Fruit fly (Drosophila melanogaster): ENCODE measurements around the gene Spn77Bc.

Gene Spn77Bc

dm6 chr3L:20366674-20367372, 24.4 kb downstream of the Spn77Bc start, which contains the start of the genes Toll-9 and in:
TSS of gene Toll-9 (minus strand) at chr3L:20366724.
TSS of gene in (plus strand) at chr3L:20367198.
- TF ChIP-seq CG15710 (tag; optimal IDR thresholded peaks at IDR 0.05) (no peak), Snoo (tag; optimal IDR thresholded peaks at IDR 0.05) (no peak), rn (GFP tag; IDR thresholded peaks at IDR 0.05) (no peak), CG34367 (tag; optimal IDR thresholded peaks at IDR 0.05) (no peak), CG14655 (GFP tag; optimal IDR thresholded peaks at IDR 0.05) (no peak), gl (tag; optimal IDR thresholded peaks at IDR 0.05) (no peak), CG10348 (GFP tag; IDR thresholded peaks at IDR 0.05) (no peak), CG12605 (GFP tag; IDR thresholded peaks at IDR 0.05) (no peak), D1 (tag; optimal IDR thresholded peaks at IDR 0.05) (no peak), Pif1B (GFP tag; optimal IDR thresholded peaks at IDR 0.05) (no peak), CG4496 (GFP tag; IDR thresholded peaks at IDR 0.05) (no peak), CG8159 (tag; optimal IDR thresholded peaks at IDR 0.05) (no peak), CG9948 (tag; optimal IDR thresholded peaks at IDR 0.05) (no peak), CG32121 (GFP tag; IDR thresholded peaks at IDR 0.05) (no peak), fd96Ca (GFP tag; IDR thresholded peaks at IDR 0.05) (no peak), Ets98B (GFP tag; IDR thresholded peaks at IDR 0.05) (no peak), Pif1A (GFP tag; optimal IDR thresholded peaks at IDR 0.05) (no peak)

dm6 chr3L:20370013-20370412, 27.6 kb downstream of the Spn77Bc start, which contains the start of gene CG13247:
TSS of gene CG13247 (plus strand) at chr3L:20370313.
- no peak for TF ChIP-seq CG10348 (GFP tag; IDR thresholded peaks at IDR 0.05)
- no peak for TF ChIP-seq CG32121 (GFP tag; IDR thresholded peaks at IDR 0.05)
- TF ChIP-seq Pif1B (GFP tag; optimal IDR thresholded peaks at IDR 0.05) = no peak
- TF ChIP-seq CG14655 (GFP tag; optimal IDR thresholded peaks at IDR 0.05) = no peak
- no peak for TF ChIP-seq CG8159 (tag; optimal IDR thresholded peaks at IDR 0.05)
- TF ChIP-seq fd96Ca (GFP tag; IDR thresholded peaks at IDR 0.05) = no peak
- no peak for TF ChIP-seq D1 (tag; optimal IDR thresholded peaks at IDR 0.05)
- TF ChIP-seq CG17806 (tag; optimal IDR thresholded peaks at IDR 0.05) = no peak
- no peak for TF ChIP-seq rn (GFP tag; IDR thresholded peaks at IDR 0.05)
- no peak for TF ChIP-seq gl (tag; optimal IDR thresholded peaks at IDR 0.05)

- no peak for TF ChIP-seq Pif1A (GFP tag; optimal IDR thresholded peaks at IDR 0.05)
Measured at dm6 chr3L:20375467-20375866, 33.0 kb downstream of the Spn77Bc start.

dm6 chr3L:20375878-20376563, 33.6 kb downstream of the Spn77Bc start, which contains the start of the genes Ide and RhoBTB:
TSS of gene Ide (minus strand) at chr3L:20375896.
TSS of gene RhoBTB (plus strand) at chr3L:20376242.
- TF ChIP-seq CG12605 (GFP tag; IDR thresholded peaks at IDR 0.05) (0 out of 2 replicates have a peak, but pooled peaks have one; percentile 22), CG34367 (tag; optimal IDR thresholded peaks at IDR 0.05) (peak; percentile 65), CG14655 (GFP tag; optimal IDR thresholded peaks at IDR 0.05) (no peak), rn (GFP tag; IDR thresholded peaks at IDR 0.05) (peak; percentile 32; the same call in 1 of the 2 replicates), fd96Ca (GFP tag; IDR thresholded peaks at IDR 0.05) (peak; percentile 14; the same call in 1 of the 3 replicates), Pif1A (GFP tag; optimal IDR thresholded peaks at IDR 0.05) (no peak), Snoo (tag; optimal IDR thresholded peaks at IDR 0.05) (peak; percentile 71), D1 (tag; optimal IDR thresholded peaks at IDR 0.05) (no peak), CG10348 (GFP tag; IDR thresholded peaks at IDR 0.05) (peak; percentile 83), CG17806 (tag; optimal IDR thresholded peaks at IDR 0.05) (peak; percentile 67), CG32121 (GFP tag; IDR thresholded peaks at IDR 0.05) (peak; percentile 58), gl (tag; optimal IDR thresholded peaks at IDR 0.05) (no peak), CG8159 (tag; optimal IDR thresholded peaks at IDR 0.05) (peak; percentile 75), CG13204 (GFP tag; optimal IDR thresholded peaks at IDR 0.05) (no peak), Ets98B (GFP tag; IDR thresholded peaks at IDR 0.05) (peak; percentile 42; the same call in 1 of the 2 replicates), EcR (GFP tag; optimal IDR thresholded peaks at IDR 0.05) (no peak), CG9948 (tag; optimal IDR thresholded peaks at IDR 0.05) (peak; percentile 68), CG4496 (GFP tag; IDR thresholded peaks at IDR 0.05) (peak; percentile 74; the same call in 2 of the 3 replicates), CG8301 (tag; optimal IDR thresholded peaks at IDR 0.05) (peak; percentile 66), CG15710 (tag; optimal IDR thresholded peaks at IDR 0.05) (peak; percentile 80), Pif1B (GFP tag; optimal IDR thresholded peaks at IDR 0.05) (no peak)

- TF ChIP-seq CG34367 (tag; optimal IDR thresholded peaks at IDR 0.05) = no peak
- TF ChIP-seq CG13204 (GFP tag; optimal IDR thresholded peaks at IDR 0.05) = no peak
- TF ChIP-seq CG4496 (GFP tag; IDR thresholded peaks at IDR 0.05) = no peak
- no peak for TF ChIP-seq Pif1B (GFP tag; optimal IDR thresholded peaks at IDR 0.05)
- TF ChIP-seq Ets98B (GFP tag; IDR thresholded peaks at IDR 0.05) = no peak
- TF ChIP-seq fd96Ca (GFP tag; IDR thresholded peaks at IDR 0.05) = no peak
- TF ChIP-seq EcR (GFP tag; optimal IDR thresholded peaks at IDR 0.05) = peak; percentile 12
Measured at dm6 chr3L:20376564-20376920, 34.1 kb downstream of the Spn77Bc start.

dm6 chr3L:20379496-20379895, 37.1 kb downstream of the Spn77Bc start:
- TF ChIP-seq CG32121 (GFP tag; IDR thresholded peaks at IDR 0.05) (no peak), CG17806 (tag; optimal IDR thresholded peaks at IDR 0.05) (no peak), CG10348 (GFP tag; IDR thresholded peaks at IDR 0.05) (no peak), rn (GFP tag; IDR thresholded peaks at IDR 0.05) (no peak), CG8301 (tag; optimal IDR thresholded peaks at IDR 0.05) (no peak), CG8159 (tag; optimal IDR thresholded peaks at IDR 0.05) (no peak), CG14655 (GFP tag; optimal IDR thresholded peaks at IDR 0.05) (no peak), Ets98B (GFP tag; IDR thresholded peaks at IDR 0.05) (no peak), CG4496 (GFP tag; IDR thresholded peaks at IDR 0.05) (no peak), Pif1B (GFP tag; optimal IDR thresholded peaks at IDR 0.05) (no peak), CG12605 (GFP tag; IDR thresholded peaks at IDR 0.05) (no peak), CG34367 (tag; optimal IDR thresholded peaks at IDR 0.05) (no peak), Snoo (tag; optimal IDR thresholded peaks at IDR 0.05) (no peak), D1 (tag; optimal IDR thresholded peaks at IDR 0.05) (no peak), fd96Ca (GFP tag; IDR thresholded peaks at IDR 0.05) (no peak), gl (tag; optimal IDR thresholded peaks at IDR 0.05) (no peak), CG9948 (tag; optimal IDR thresholded peaks at IDR 0.05) (no peak)

Data from whole organism, pupa.